Fruit fly (Drosophila melanogaster): ENCODE measurements around the gene CG2116.

Gene CG2116

DNA sequence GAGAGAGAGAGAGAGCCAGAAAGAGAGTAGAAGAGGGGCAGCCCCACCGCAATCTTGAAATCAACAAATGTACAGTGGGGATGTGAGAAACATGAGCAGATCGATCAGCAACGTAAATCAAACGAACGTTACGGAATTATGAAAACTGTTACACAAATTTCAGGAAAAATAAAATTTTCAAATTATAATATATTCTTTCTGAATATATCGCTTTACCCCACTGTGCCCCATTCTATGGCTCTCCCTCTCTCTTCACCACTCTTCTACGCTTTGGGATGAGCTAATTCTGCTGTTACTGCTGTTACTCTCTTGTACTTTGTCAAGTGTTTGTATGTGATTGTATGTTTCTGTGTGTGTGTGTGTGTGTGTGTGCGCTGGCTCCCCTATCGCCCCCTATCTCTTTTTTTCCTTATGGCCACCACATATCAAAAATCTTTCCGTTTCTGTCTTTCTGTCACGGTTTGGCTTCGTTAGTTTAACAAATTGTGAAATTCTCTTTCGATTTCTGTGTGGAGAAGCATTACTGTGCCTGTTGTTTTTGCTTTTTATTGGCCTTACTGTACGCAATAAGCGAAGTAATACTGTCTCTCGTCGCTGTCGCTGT is 38.5 kb upstream of the CG2116 start (continued):
- TF ChIP-seq dmrt11E (tag; optimal IDR thresholded peaks at IDR 0.05) (peak; percentile 88), HLH3B (GFP tag; IDR thresholded peaks at IDR 0.05) (peak; percentile 99), CG7786 (GFP tag; optimal IDR thresholded peaks at IDR 0.05) (peak; percentile 85), CG18262 (tag; optimal IDR thresholded peaks at IDR 0.05) (peak; percentile 94), CG12769 (tag; optimal IDR thresholded peaks at IDR 0.05) (peak; percentile 97), caup (GFP tag; optimal IDR thresholded peaks at IDR 0.05; ENCODE audit: severe bottlenecking) (peak; percentile 97), oc (tag; optimal IDR thresholded peaks at IDR 0.05) (peak; percentile 97), CG10565 (GFP tag; optimal IDR thresholded peaks at IDR 0.05) (peak; percentile 74), CG2875 (GFP tag; optimal IDR thresholded peaks at IDR 0.05) (peak; percentile 95), Bteb2 (GFP tag; optimal IDR thresholded peaks at IDR 0.05) (peak; percentile 92), CG33557 (GFP tag; optimal IDR thresholded peaks at IDR 0.05) (peak; percentile 68), abd-A (tag; optimal IDR thresholded peaks at IDR 0.05) (peak; percentile 82), CG9609 (GFP tag; optimal IDR thresholded peaks at IDR 0.05) (peak; percentile 87), Ets65A (GFP tag) (peak; percentile 96), Oaz (GFP tag; IDR thresholded peaks at IDR 0.05) (peak; percentile 97), CG4282 (GFP tag; optimal IDR thresholded peaks at IDR 0.05) (peak; percentile 73), CG17186 (GFP tag; optimal IDR thresholded peaks at IDR 0.05) (peak; percentile 77), CG17385 (GFP tag; optimal IDR thresholded peaks at IDR 0.05) (peak; percentile 95), CG10959 (GFP tag; IDR thresholded peaks at IDR 0.05) (peak; percentile 95)

- peak; percentile 92 for TF ChIP-seq gsb-n (tag; optimal IDR thresholded peaks at IDR 0.05)
- TF ChIP-seq Pdp1 (GFP tag; optimal IDR thresholded peaks at IDR 0.05) = peak; percentile 75 to 89
- peak; percentile 94 for TF ChIP-seq org-1 (GFP tag; optimal IDR thresholded peaks at IDR 0.05)
- TF ChIP-seq cwo (GFP tag; optimal IDR thresholded peaks at IDR 0.05) = peak; percentile 93
- TF ChIP-seq az2 (GFP tag; optimal IDR thresholded peaks at IDR 0.05) = peak; percentile 94
- TF ChIP-seq Doc2 (GFP tag; IDR thresholded peaks at IDR 0.05) = peak; percentile 75
- peak; percentile 96 for TF ChIP-seq CG12391 (tag; optimal IDR thresholded peaks at IDR 0.05)
- TF ChIP-seq CG2202 (tag; optimal IDR thresholded peaks at IDR 0.05) = peak; percentile 81
- TF ChIP-seq lmd (GFP tag; IDR thresholded peaks at IDR 0.05) = peak; percentile 95
- no peak for TF ChIP-seq CG42726 (GFP tag; IDR thresholded peaks at IDR 0.05; ENCODE audit: partially characterized antibody)
- no peak for TF ChIP-seq unc-4 (GFP tag; IDR thresholded peaks at IDR 0.05; ENCODE audit: partially characterized antibody)
- peak; percentile 88 for TF ChIP-seq jing (GFP tag; optimal IDR thresholded peaks at IDR 0.05)
- peak; percentile 73 for TF ChIP-seq CG3838 (GFP tag; optimal IDR thresholded peaks at IDR 0.05)
- TF ChIP-seq CG3847 (GFP tag; IDR thresholded peaks at IDR 0.05) = peak; percentile 91
- peak; percentile 84 for TF ChIP-seq Oaz (GFP tag; IDR thresholded peaks at IDR 0.05)
- peak; percentile 90 for TF ChIP-seq CG6683 (GFP tag; optimal IDR thresholded peaks at IDR 0.05)
- TF ChIP-seq sens (GFP tag) = peak; percentile 98
- TF ChIP-seq CG30431 (GFP tag; optimal IDR thresholded peaks at IDR 0.05) = peak; percentile 84
- TF ChIP-seq sim (GFP tag; IDR thresholded peaks at IDR 0.05) = peak; percentile 55; the same call in 1 of the 2 replicates
- TF ChIP-seq H15 (GFP tag; IDR thresholded peaks at IDR 0.05) = peak; percentile 90
- TF ChIP-seq D19A (tag; optimal IDR thresholded peaks at IDR 0.05) = peak; percentile 83
- peak; percentile 33 for TF ChIP-seq da (GFP tag; optimal IDR thresholded peaks at IDR 0.05)
- peak; percentile 91 for TF ChIP-seq CG4820 (GFP tag; optimal IDR thresholded peaks at IDR 0.05)
- peak; percentile 60 for TF ChIP-seq CG43689 (GFP tag; IDR thresholded peaks at IDR 0.05)
- peak; percentile 73 for TF ChIP-seq CHES-1-like (GFP tag; optimal IDR thresholded peaks at IDR 0.05)
- TF ChIP-seq CG7357 (GFP tag; IDR thresholded peaks at IDR 0.05) = peak; percentile 87
- TF ChIP-seq Bteb2 (GFP tag; optimal IDR thresholded peaks at IDR 0.05) = peak; percentile 85
- TF ChIP-seq Dll (GFP tag; IDR thresholded peaks at IDR 0.05; ENCODE audit: partially characterized antibody) = no peak
- TF ChIP-seq Doc3 (GFP tag; IDR thresholded peaks at IDR 0.05; ENCODE audit: partially characterized antibody) = no peak
- TF ChIP-seq CG18619 (GFP tag; optimal IDR thresholded peaks at IDR 0.05) = peak; percentile 95
- peak; percentile 90 for TF ChIP-seq CG10462 (GFP tag; optimal IDR thresholded peaks at IDR 0.05)
Measured at dm6 chrX:8092075-8092682, 37.4 kb upstream of the CG2116 start.
